Fruit fly (Drosophila melanogaster) whole organism, embryonic: ENCODE measurements around the gene CG31627.

Source experiments
- ATbp ChIP-seq: fragments of 200-800 bp; sonication (Bioruptor generic); optimal IDR thresholded peaks from 2 replicates; lab custom pipeline; 2017; ENCODE audit warnings: missing biosample characterization, mild to moderate bottlenecking, missing genetic modification characterization, missing genetic modification reagents
- Aef1 ChIP-seq: fragments of 200-800 bp; sonication (Bioruptor generic); IDR thresholded peaks from 3 replicates; pipeline ENCODE4 v1.3.6; 2022; ENCODE audit warnings: missing biosample characterization, missing genetic modification characterization
- Asciz ChIP-seq: fragments of 200-800 bp; sonication (Bioruptor generic); optimal IDR thresholded peaks from 2 replicates; lab custom pipeline; 2017; ENCODE audit warnings: missing biosample characterization, mild to moderate bottlenecking, missing genetic modification characterization, missing genetic modification reagents
- B-H2 ChIP-seq: fragments of 200-800 bp; sonication (Bioruptor generic); optimal IDR thresholded peaks from 2 replicates; lab custom pipeline; 2018; ENCODE audit warnings: missing biosample characterization, mild to moderate bottlenecking, missing genetic modification characterization
- CG10979 ChIP-seq: fragments of 200-800 bp; sonication (Bioruptor generic); optimal IDR thresholded peaks from 2 replicates; lab custom pipeline; 2018; ENCODE audit warnings: missing biosample characterization, mild to moderate bottlenecking, missing genetic modification characterization, moderate library complexity
- CG12155 ChIP-seq: fragments of 200-800 bp; sonication (Bioruptor generic); optimal IDR thresholded peaks from 3 replicates; lab custom pipeline; 2016; ENCODE audit warnings: missing biosample characterization, missing genetic modification characterization
- CG14014 ChIP-seq: fragments of 200-800 bp; sonication (Bioruptor generic); IDR thresholded peaks from 2 replicates; pipeline ENCODE4 v1.3.6; 2022; ENCODE audit warnings: missing biosample characterization, missing genetic modification characterization
- CG14667 ChIP-seq: fragments of 200-800 bp; sonication (Bioruptor generic); IDR thresholded peaks from 2 replicates; pipeline ENCODE4 v1.3.6; 2022; ENCODE audit warnings: missing biosample characterization, missing genetic modification characterization
- CG16863 ChIP-seq: fragments of 200-800 bp; sonication (Bioruptor generic); optimal IDR thresholded peaks from 3 replicates; lab custom pipeline; 2016; ENCODE audit warnings: missing biosample characterization, missing genetic modification characterization
- CG17385 ChIP-seq: fragments of 200-800 bp; sonication (Bioruptor generic); optimal IDR thresholded peaks from 3 replicates; lab custom pipeline; 2018; ENCODE audit warnings: missing biosample characterization, mild to moderate bottlenecking, missing genetic modification characterization
- CG17612 ChIP-seq: fragments of 200-800 bp; sonication (Bioruptor generic); IDR thresholded peaks from 2 replicates; pipeline ENCODE4 v1.3.6; 2022; ENCODE audit warnings: missing biosample characterization, missing genetic modification characterization
- CG17802 ChIP-seq: fragments of 200-800 bp; sonication (Bioruptor generic); optimal IDR thresholded peaks from 2 replicates; lab custom pipeline; 2018; ENCODE audit warnings: missing biosample characterization, mild to moderate bottlenecking, missing genetic modification characterization, moderate library complexity
- CG2199 ChIP-seq: fragments of 200-800 bp; sonication (Bioruptor generic); IDR thresholded peaks from 3 replicates; pipeline ENCODE4 v1.3.6; 2022; ENCODE audit warnings: missing biosample characterization, missing genetic modification characterization
- CG3065 ChIP-seq: fragments of 200-800 bp; sonication (Bioruptor generic); optimal IDR thresholded peaks from 2 replicates; lab custom pipeline; 2016; ENCODE audit warnings: missing biosample characterization, missing genetic modification characterization
- CG4854 ChIP-seq: fragments of 200-800 bp; sonication (Bioruptor generic); optimal IDR thresholded peaks from 2 replicates; lab custom pipeline; 2016; ENCODE audit warnings: missing biosample characterization, missing genetic modification characterization, inconsistent platforms
- CG7372 ChIP-seq: fragments of 200-800 bp; sonication (Bioruptor generic); IDR thresholded peaks from 2 replicates; pipeline ENCODE4 v1.3.6; 2022; ENCODE audit warnings: missing biosample characterization, missing genetic modification characterization
- CG7786 ChIP-seq: fragments of 200-800 bp; sonication (Bioruptor generic); optimal IDR thresholded peaks from 2 replicates; lab custom pipeline; 2016; ENCODE audit warnings: missing biosample characterization, missing genetic modification characterization
- CG9215 ChIP-seq: fragments of 200-800 bp; sonication (Bioruptor generic); IDR thresholded peaks from 2 replicates; pipeline ENCODE4 v1.3.6; 2022; ENCODE audit warnings: missing biosample characterization, missing genetic modification characterization
- Chrac-16 ChIP-seq: fragments of 200-800 bp; sonication (Bioruptor generic); optimal IDR thresholded peaks from 3 replicates; lab custom pipeline; 2016; ENCODE audit warnings: missing biosample characterization, missing genetic modification characterization
- Dad ChIP-seq: fragments of 200-800 bp; sonication (Bioruptor generic); optimal IDR thresholded peaks from 3 replicates; lab custom pipeline; 2016; ENCODE audit warnings: missing biosample characterization, missing genetic modification characterization
- Dbx ChIP-seq: fragments of 200-800 bp; sonication (Bioruptor generic); IDR thresholded peaks from 3 replicates; pipeline ENCODE4 v1.3.6; 2022; ENCODE audit warnings: missing biosample characterization, missing genetic modification characterization
- Dll ChIP-seq: fragments of 200-800 bp; sonication (Bioruptor generic); IDR thresholded peaks from 4 replicates; pipeline ENCODE4 v1.3.6; 2022; ENCODE audit warnings: missing biosample characterization, missing genetic modification characterization; ENCODE audit not compliant: partially characterized antibody
- Fer1 ChIP-seq: fragments of 200-800 bp; sonication (Bioruptor generic); optimal IDR thresholded peaks from 2 replicates; lab custom pipeline; 2017; ENCODE audit warnings: missing biosample characterization, mild to moderate bottlenecking, missing genetic modification characterization
- Gug ChIP-seq: fragments of 200-800 bp; sonication (Bioruptor generic); IDR thresholded peaks from 4 replicates; pipeline ENCODE4 v1.3.6; 2022; ENCODE audit warnings: missing biosample characterization, missing genetic modification characterization
- HLH3B ChIP-seq: fragments of 200-800 bp; sonication (Bioruptor generic); IDR thresholded peaks from 2 replicates; pipeline ENCODE4 v1.3.6; 2022; ENCODE audit warnings: missing biosample characterization, missing genetic modification characterization
- Mad ChIP-seq: fragments of 200-800 bp; sonication (Bioruptor generic); optimal IDR thresholded peaks from 2 replicates; lab custom pipeline; 2016; ENCODE audit warnings: missing biosample characterization, missing genetic modification characterization
- Optix ChIP-seq: fragments of 200-800 bp; sonication (Bioruptor generic); IDR thresholded peaks from 3 replicates; pipeline ENCODE4 v1.3.6; 2022; ENCODE audit warnings: missing biosample characterization, missing genetic modification characterization
- PHDP ChIP-seq: fragments of 200-800 bp; sonication (Bioruptor generic); optimal IDR thresholded peaks from 3 replicates; lab custom pipeline; 2018; ENCODE audit warnings: missing biosample characterization, mild to moderate bottlenecking, missing genetic modification characterization, moderate library complexity
- Sry-δ ChIP-seq: fragments of 200-800 bp; sonication (Bioruptor generic); optimal IDR thresholded peaks from 2 replicates; lab custom pipeline; 2016; ENCODE audit warnings: missing biosample characterization, missing genetic modification characterization
- ara ChIP-seq: fragments of 200-800 bp; sonication (Bioruptor generic); IDR thresholded peaks from 2 replicates; pipeline ENCODE4 v1.3.6; 2022; ENCODE audit warnings: missing biosample characterization, missing genetic modification characterization
- chif ChIP-seq, 2 experiments: fragments of 200-800 bp; sonication (Bioruptor generic); optimal IDR thresholded peaks; 3 replicates each; lab custom pipeline; 2016; ENCODE audit warnings: missing biosample characterization in 2 of 2, missing genetic modification characterization in 2 of 2
- croc ChIP-seq: fragments of 200-800 bp; sonication (Bioruptor generic); conservative IDR thresholded peaks from 3 replicates; pipeline ENCODE4 v1.3.6; 2022; ENCODE audit warnings: missing biosample characterization, missing genetic modification characterization
- dmrt99B ChIP-seq: fragments of 200-800 bp; sonication (Bioruptor generic); optimal IDR thresholded peaks from 2 replicates; lab custom pipeline; 2018; ENCODE audit warnings: missing biosample characterization, mild to moderate bottlenecking, missing genetic modification characterization, moderate library complexity
- ems ChIP-seq: fragments of 200-800 bp; sonication (Bioruptor generic); optimal IDR thresholded peaks from 3 replicates; lab custom pipeline; 2016; ENCODE audit warnings: missing biosample characterization, missing genetic modification characterization
- esg ChIP-seq: fragments of 200-800 bp; sonication (Bioruptor generic); conservative IDR thresholded peaks from 2 replicates; pipeline ENCODE4 v1.3.6; 2022; ENCODE audit warnings: missing biosample characterization, missing genetic modification characterization
- eyg ChIP-seq: fragments of 200-800 bp; sonication (Bioruptor generic); optimal IDR thresholded peaks from 3 replicates; lab custom pipeline; 2016; ENCODE audit warnings: missing biosample characterization, missing genetic modification characterization
- fru ChIP-seq: fragments of >200 bp; optimal IDR thresholded peaks from 2 replicates; lab custom pipeline; 2017
- grn ChIP-seq: fragments of 200-800 bp; sonication (Bioruptor generic); optimal IDR thresholded peaks from 3 replicates; lab custom pipeline; 2017; ENCODE audit warnings: missing biosample characterization, missing genetic modification characterization
- gro ChIP-seq: fragments of 200-800 bp; sonication (Bioruptor generic); optimal IDR thresholded peaks from 2 replicates; lab custom pipeline; 2016; ENCODE audit warnings: missing biosample characterization, missing genetic modification characterization
- h ChIP-seq: fragments of >200 bp; optimal IDR thresholded peaks from 2 replicates; lab custom pipeline; 2017
- lilli ChIP-seq: fragments of 200-800 bp; sonication (Bioruptor generic); optimal IDR thresholded peaks from 3 replicates; lab custom pipeline; 2016; ENCODE audit warnings: missing biosample characterization, missing genetic modification characterization
- mam ChIP-seq: fragments of 200-800 bp; sonication (Bioruptor generic); optimal IDR thresholded peaks from 3 replicates; lab custom pipeline; 2016; ENCODE audit warnings: missing biosample characterization, missing genetic modification characterization
- mld ChIP-seq: fragments of 200-800 bp; sonication (Bioruptor generic); IDR thresholded peaks from 3 replicates; pipeline ENCODE4 v1.3.6; 2022; ENCODE audit warnings: missing biosample characterization, missing genetic modification characterization; ENCODE audit not compliant: partially characterized antibody
- nerfin-1 ChIP-seq: fragments of 200-800 bp; sonication (Bioruptor generic); optimal IDR thresholded peaks from 3 replicates; lab custom pipeline; 2019; ENCODE audit warnings: missing biosample characterization, mild to moderate bottlenecking, missing genetic modification characterization, moderate library complexity
- pita ChIP-seq: fragments of 200-800 bp; sonication (Bioruptor generic); optimal IDR thresholded peaks from 2 replicates; lab custom pipeline; 2017; ENCODE audit warnings: missing biosample characterization, mild to moderate bottlenecking, missing genetic modification characterization
- pzg ChIP-seq: fragments of 200-800 bp; sonication (Bioruptor generic); optimal IDR thresholded peaks from 3 replicates; lab custom pipeline; 2018; ENCODE audit warnings: missing biosample characterization, mild to moderate bottlenecking, missing genetic modification characterization, moderate library complexity
- tio ChIP-seq: fragments of 200-800 bp; sonication (Bioruptor generic); optimal IDR thresholded peaks from 2 replicates; lab custom pipeline; 2017; ENCODE audit warnings: missing biosample characterization, missing genetic modification characterization, inconsistent platforms
- toy ChIP-seq: fragments of 200-800 bp; sonication (Bioruptor generic); IDR thresholded peaks from 2 replicates; pipeline ENCODE4 v1.3.6; 2022; ENCODE audit warnings: missing biosample characterization, missing genetic modification characterization
- z ChIP-seq: fragments of 200-800 bp; sonication (Bioruptor generic); IDR thresholded peaks from 3 replicates; pipeline ENCODE4 v1.3.6; 2022; ENCODE audit warnings: missing biosample characterization, missing genetic modification characterization
- zen2 ChIP-seq: fragments of 200-800 bp; sonication (Bioruptor generic); IDR thresholded peaks from 3 replicates; pipeline ENCODE4 v1.3.6; 2022; ENCODE audit warnings: missing biosample characterization, missing genetic modification characterization; ENCODE audit not compliant: partially characterized antibody

CG31627 gene

DNA sequence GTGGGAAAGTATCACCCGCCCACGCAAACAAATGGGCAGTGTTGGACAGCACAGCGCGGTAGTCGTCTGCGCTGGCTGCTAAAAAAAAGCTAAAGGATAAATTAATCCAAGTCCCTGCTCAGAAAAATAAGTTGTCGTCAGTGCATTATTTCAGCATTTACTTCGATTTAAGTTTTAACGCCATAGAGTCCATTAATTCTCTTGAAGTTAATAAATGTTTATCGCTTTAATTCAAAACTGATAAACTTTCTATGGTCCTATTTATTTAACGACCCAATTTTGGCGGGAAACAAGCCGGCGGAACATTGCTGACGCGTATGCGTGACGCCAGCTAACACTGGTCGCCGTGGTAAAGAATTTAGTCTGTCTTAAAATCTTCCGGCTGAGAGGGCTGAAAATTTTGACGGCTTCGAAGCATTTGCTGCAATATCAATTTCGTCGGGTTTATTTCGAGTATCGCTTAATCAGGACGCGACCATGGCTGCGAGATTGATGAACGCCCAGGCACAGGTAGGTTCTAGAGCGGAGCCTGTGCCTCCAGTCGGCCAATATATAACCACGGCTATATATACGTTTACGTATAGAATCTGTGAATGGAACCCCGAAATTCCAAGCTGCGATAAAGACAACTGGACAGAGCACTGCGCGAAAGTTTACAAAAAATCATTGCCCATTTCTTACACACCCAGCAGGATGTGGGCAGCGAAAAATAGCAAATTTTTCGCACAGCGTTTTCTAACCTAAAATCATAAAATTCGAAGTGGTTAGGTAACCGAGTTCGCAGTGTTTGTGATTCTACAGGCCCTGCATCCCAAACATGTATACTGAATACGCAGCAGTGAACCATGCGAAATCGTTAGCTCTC, 4.5 kb upstream of the CG31627 start, which contains the start of the genes mAcon1, CG43345 and CG43346 (continued):
- TF ChIP-seq CG17802 (no peak), tio (GFP tag; lab: Kevin White, UChicago) (no peak), grn (GFP tag; lab: Kevin White, UChicago) (no peak), esg (peak; percentile 30), Sry-δ (GFP tag; lab: Kevin White, UChicago) (peak; percentile 67), h (lab: Kevin White, UChicago) (no peak), B-H2 (peak; percentile 83), Dbx (GFP tag; lab: Robert Waterston, UW) (peak; percentile 86), ems (GFP tag; lab: Kevin White, UChicago) (peak; percentile 87), CG3065 (GFP tag; lab: Kevin White, UChicago) (peak; percentile 64), ATbp (GFP tag; lab: Kevin White, UChicago) (peak; percentile 43), Mad (GFP tag; lab: Kevin White, UChicago) (peak; percentile 88), CG16863 (GFP tag; lab: Kevin White, UChicago) (peak; percentile 81), Aef1 (GFP tag; lab: Robert Waterston, UW) (peak; percentile 51), CG10979 (tag; lab: Kevin White, UChicago) (peak; percentile 64), Asciz (GFP tag; lab: Kevin White, UChicago) (no peak), pita (GFP tag; lab: Kevin White, UChicago) (no peak), nerfin-1 (tag; lab: Kevin White, UChicago) (peak; percentile 71), ara (no peak), eyg (GFP tag; lab: Kevin White, UChicago) (peak; percentile 75), gro (GFP tag; lab: Kevin White, UChicago) (peak; percentile 83), Optix (0 out of 3 replicates have a peak, but pooled peaks have one; percentile 20), lilli (GFP tag; lab: Kevin White, UChicago) (peak; percentile 89), zen2 (GFP tag; lab: Robert Waterston, UW) (no peak), HLH3B (peak; percentile 46; the same call in 1 of the 2 replicates), PHDP (peak; percentile 59), dmrt99B (tag; lab: Kevin White, UChicago) (no peak), CG14667 (GFP tag; lab: Robert Waterston, UW) (0 out of 2 replicates have a peak, but pooled peaks have one; percentile 39), CG12155 (GFP tag; lab: Kevin White, UChicago) (peak; percentile 84), mam (GFP tag; lab: Kevin White, UChicago) (peak; percentile 92), CG4854 (peak; percentile 69), Fer1 (peak; percentile 89), pzg (GFP tag; lab: Kevin White, UChicago) (peak; percentile 68), CG14014 (GFP tag; lab: Robert Waterston, UW) (peak; percentile 75), Dad (GFP tag; lab: Kevin White, UChicago) (peak; percentile 89), mld (GFP tag; lab: Robert Waterston, UW) (no peak), toy (GFP tag; lab: Robert Waterston, UW) (0 out of 2 replicates have a peak, but pooled peaks have one; percentile 30), CG7786 (GFP tag; lab: Kevin White, UChicago) (peak; percentile 90), Chrac-16 (GFP tag; lab: Kevin White, UChicago) (peak; percentile 85), croc (GFP tag; lab: Robert Waterston, UW) (peak; percentile 64), CG7372 (GFP tag; lab: Robert Waterston, UW) (peak; percentile 73), z (GFP tag; lab: Robert Waterston, UW) (no peak), chif (GFP tag; optimal IDR thresholded peaks at IDR 0.05; lab: Kevin White, UChicago) (peak; percentile 71 to 78), fru (lab: Kevin White, UChicago) (no peak), CG9215 (peak; percentile 83), CG17385 (GFP tag; lab: Kevin White, UChicago) (peak; percentile 75), CG2199 (GFP tag; lab: Robert Waterston, UW) (no peak), Dll (no peak), CG17612 (no peak), Gug (GFP tag; lab: Robert Waterston, UW) (peak; percentile 52; the same call in 3 of the 4 replicates)
